Fruit fly (Drosophila melanogaster) whole organism, pupa: ENCODE measurements around the gene CG17197.

ENCODE experiments used
- CG10348 ChIP-seq: fragments of 200-800 bp; sonication (Bioruptor generic); IDR thresholded peaks from 2 replicates; pipeline ENCODE4 v1.3.6; 2022; ENCODE audit warnings: missing biosample characterization, missing genetic modification characterization
- CG4496 ChIP-seq: fragments of 200-800 bp; sonication (Bioruptor generic); IDR thresholded peaks from 3 replicates; pipeline ENCODE4 v1.3.6; 2022; ENCODE audit warnings: missing biosample characterization, missing genetic modification characterization
- CG9948 ChIP-seq: fragments of 200-800 bp; sonication (Bioruptor generic); optimal IDR thresholded peaks from 2 replicates; lab custom pipeline; 2018; ENCODE audit warnings: missing biosample characterization, mild to moderate bottlenecking, missing genetic modification characterization, moderate library complexity
- EcR ChIP-seq: fragments of 200-800 bp; sonication (Bioruptor generic); optimal IDR thresholded peaks from 3 replicates; lab custom pipeline; 2019; ENCODE audit warnings: missing biosample characterization, missing genetic modification characterization, mild to moderate bottlenecking, moderate library complexity, missing genetic modification reagents
- Pif1A ChIP-seq: fragments of 200-800 bp; sonication (Bioruptor generic); optimal IDR thresholded peaks from 3 replicates; lab custom pipeline; 2016; ENCODE audit warnings: missing biosample characterization, missing genetic modification characterization
- Pif1B ChIP-seq: fragments of 200-800 bp; sonication (Bioruptor generic); optimal IDR thresholded peaks from 3 replicates; lab custom pipeline; 2016; ENCODE audit warnings: missing biosample characterization, missing genetic modification characterization
- gl ChIP-seq: fragments of 200-800 bp; sonication (Bioruptor generic); optimal IDR thresholded peaks from 2 replicates; lab custom pipeline; 2018; ENCODE audit warnings: missing biosample characterization, mild to moderate bottlenecking, missing genetic modification characterization

Gene CG17197

dm6 chr3R:25734967-25735800 is 40.0 kb downstream of the CG17197 start:
- no peak for TF ChIP-seq gl (tag; lab: Kevin White, UChicago)
- TF ChIP-seq Pif1A, result no peak
- 0 out of 3 replicates have a peak, but pooled peaks have one; percentile 19 for TF ChIP-seq CG4496 (GFP tag; lab: Robert Waterston, UW)

- TF ChIP-seq EcR (GFP tag; lab: Kevin White, UChicago) (no peak), Pif1A (no peak), Pif1B (GFP tag; lab: Kevin White, UChicago) (no peak), CG9948 (tag; lab: Kevin White, UChicago) (no peak), CG10348 (no peak)
Measured at dm6 chr3R:25723795-25724194, 51.4 kb downstream of the CG17197 start.
